Worm (Caenorhabditis elegans) whole organism, L2 larva: Measurements from ENCODE around the gene F07B10.4.

Experiments
- C34F6.9 ChIP-seq: fragments of 150-350 bp; optimal IDR thresholded peaks from 2 replicates; lab custom pipeline; 2014; ENCODE audit warnings: missing biosample characterization, missing genetic modification characterization
- F13H6.1 ChIP-seq: sonication (generic microtip); optimal IDR thresholded peaks from 2 replicates; lab custom pipeline; 2016; ENCODE audit warnings: missing genetic modification characterization, missing compliant biosample characterization
- Y55F3AM.14 ChIP-seq: fragments of 200-800 bp; sonication (Bioruptor generic); optimal IDR thresholded peaks from 2 replicates; lab custom pipeline; 2018; ENCODE audit warnings: mild to moderate bottlenecking, missing genetic modification characterization, missing compliant biosample characterization
- ZK546.5 ChIP-seq: sonication (generic microtip); optimal IDR thresholded peaks from 2 replicates; lab custom pipeline; 2017; ENCODE audit warnings: missing biosample characterization, missing genetic modification characterization
- aly-2 ChIP-seq: fragments of 150-350 bp; optimal IDR thresholded peaks from 2 replicates; lab custom pipeline; 2014; ENCODE audit warnings: missing biosample characterization, missing genetic modification characterization
- ama-1 ChIP-seq: fragments of 150-350 bp; optimal IDR thresholded peaks from 2 replicates; lab custom pipeline; 2018; ENCODE audit warnings: inconsistent platforms
- blmp-1 ChIP-seq: sonication (generic microtip); optimal IDR thresholded peaks from 2 replicates; lab custom pipeline; 2017; ENCODE audit warnings: missing genetic modification characterization, mild to moderate bottlenecking, missing compliant biosample characterization, antibody characterized with exemption, moderate library complexity; ENCODE audit not compliant: insufficient read depth
- ceh-16 ChIP-seq: fragments of 150-350 bp; optimal IDR thresholded peaks from 2 replicates; lab custom pipeline; 2014; ENCODE audit warnings: missing biosample characterization, missing genetic modification characterization
- ceh-82 ChIP-seq: fragments of 150-350 bp; optimal IDR thresholded peaks from 2 replicates; lab custom pipeline; 2014; ENCODE audit warnings: missing biosample characterization, missing genetic modification characterization
- crh-2 ChIP-seq: sonication (generic microtip); optimal IDR thresholded peaks from 2 replicates; lab custom pipeline; 2017; ENCODE audit warnings: missing biosample characterization, missing genetic modification characterization
- dmd-4 ChIP-seq: sonication (generic microtip); optimal IDR thresholded peaks from 2 replicates; lab custom pipeline; 2017; ENCODE audit warnings: missing biosample characterization, missing genetic modification characterization
- elt-1 ChIP-seq: fragments of 150-350 bp; optimal IDR thresholded peaks from 2 replicates; lab custom pipeline; 2014; ENCODE audit warnings: missing biosample characterization, missing genetic modification characterization
- elt-3 ChIP-seq: sonication (generic microtip); optimal IDR thresholded peaks from 2 replicates; lab custom pipeline; 2017; ENCODE audit warnings: missing biosample characterization, missing genetic modification characterization
- gmeb-1 ChIP-seq: fragments of 150-350 bp; optimal IDR thresholded peaks from 2 replicates; lab custom pipeline; 2014; ENCODE audit warnings: missing biosample characterization, missing genetic modification characterization
- lin-11 ChIP-seq: fragments of 150-350 bp; sonication (generic microtip); optimal IDR thresholded peaks from 2 replicates; lab custom pipeline; 2014; ENCODE audit warnings: missing biosample characterization, missing genetic modification characterization, inconsistent platforms, mixed read lengths
- lin-13 ChIP-seq: fragments of 150-350 bp; optimal IDR thresholded peaks from 2 replicates; lab custom pipeline; 2014; ENCODE audit warnings: missing biosample characterization, missing genetic modification reagents, missing genetic modification characterization
- lin-39 ChIP-seq: fragments of 150-350 bp; optimal IDR thresholded peaks from 2 replicates; lab custom pipeline; 2014; ENCODE audit warnings: missing biosample characterization, missing genetic modification reagents, missing genetic modification characterization
- mab-5 ChIP-seq: fragments of 150-350 bp; optimal IDR thresholded peaks from 2 replicates; lab custom pipeline; 2014; ENCODE audit warnings: missing biosample characterization, missing genetic modification characterization
- mbf-1 ChIP-seq: sonication (generic microtip); optimal IDR thresholded peaks from 2 replicates; lab custom pipeline; 2017; ENCODE audit warnings: missing biosample characterization, missing genetic modification characterization
- nhr-10 ChIP-seq: sonication (generic microtip); optimal IDR thresholded peaks from 2 replicates; lab custom pipeline; 2017; ENCODE audit warnings: missing biosample characterization, missing genetic modification characterization
- nhr-11 ChIP-seq: fragments of 150-350 bp; optimal IDR thresholded peaks from 2 replicates; lab custom pipeline; 2014; ENCODE audit warnings: missing biosample characterization, missing genetic modification characterization
- nhr-12 ChIP-seq: fragments of 150-350 bp; optimal IDR thresholded peaks from 2 replicates; lab custom pipeline; 2014; ENCODE audit warnings: missing biosample characterization, missing genetic modification characterization
- nhr-23 ChIP-seq: fragments of 150-350 bp; optimal IDR thresholded peaks from 2 replicates; lab custom pipeline; 2014; ENCODE audit warnings: missing biosample characterization, missing genetic modification reagents, missing genetic modification characterization
- nhr-237 ChIP-seq: fragments of 150-350 bp; optimal IDR thresholded peaks from 2 replicates; lab custom pipeline; 2014; ENCODE audit warnings: missing biosample characterization, missing genetic modification characterization
- nhr-25 ChIP-seq: fragments of 150-350 bp; sonication (generic microtip); optimal IDR thresholded peaks from 3 replicates; lab custom pipeline; 2014; ENCODE audit warnings: missing biosample characterization, missing genetic modification characterization
- nhr-6 ChIP-seq: fragments of 150-350 bp; optimal IDR thresholded peaks from 2 replicates; lab custom pipeline; 2014; ENCODE audit warnings: missing biosample characterization, missing genetic modification characterization
- peb-1 ChIP-seq: fragments of 150-350 bp; optimal IDR thresholded peaks from 2 replicates; lab custom pipeline; 2014; ENCODE audit warnings: missing biosample characterization, missing genetic modification characterization
- sma-3 ChIP-seq: sonication (generic microtip); optimal IDR thresholded peaks from 2 replicates; lab custom pipeline; 2016; ENCODE audit warnings: missing genetic modification reagents, missing genetic modification characterization, missing compliant biosample characterization
- snpc-4 ChIP-seq: fragments of 150-350 bp; optimal IDR thresholded peaks from 2 replicates; lab custom pipeline; 2014; ENCODE audit warnings: missing biosample characterization, missing genetic modification characterization
- unc-39 ChIP-seq: fragments of 150-350 bp; optimal IDR thresholded peaks from 2 replicates; lab custom pipeline; 2014; ENCODE audit warnings: missing biosample characterization, missing genetic modification characterization
- zag-1 ChIP-seq: fragments of 150-350 bp; optimal IDR thresholded peaks from 2 replicates; lab custom pipeline; 2014; ENCODE audit warnings: missing biosample characterization, missing genetic modification characterization
- ztf-11 ChIP-seq: sonication (generic microtip); optimal IDR thresholded peaks from 2 replicates; lab custom pipeline; 2017; ENCODE audit warnings: missing biosample characterization, missing genetic modification characterization
- ztf-4 ChIP-seq: fragments of 150-350 bp; optimal IDR thresholded peaks from 2 replicates; lab custom pipeline; 2014; ENCODE audit warnings: missing biosample characterization, missing genetic modification characterization

F07B10.4 gene

DNA sequence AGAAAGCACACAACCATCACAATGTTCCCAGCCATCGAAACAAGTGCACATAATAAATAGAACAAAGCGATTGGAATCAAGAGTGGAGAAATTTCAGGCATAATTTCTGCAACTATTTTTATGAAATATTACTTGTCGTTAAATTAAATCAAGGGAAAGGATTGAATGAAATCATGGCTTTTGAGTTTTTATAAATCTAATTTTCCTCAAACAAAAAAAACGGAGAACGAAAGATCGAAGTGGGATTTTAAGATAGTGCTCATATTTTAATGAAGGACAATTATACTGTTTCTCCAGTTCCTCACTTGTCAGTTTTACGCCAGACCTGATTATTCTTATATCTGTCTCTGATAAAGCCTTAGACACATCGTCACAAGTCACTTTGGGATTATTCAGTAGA is 10.5 kb downstream of the F07B10.4 start, which contains the start of gene srsx-33:
Gene srsx-33 (minus strand): TSS at position 101 of the 400 bp plus-strand sequence.
- TF ChIP-seq ama-1 (lab: Kevin White, UChicago) (no peak), zag-1 (no peak)

- TF ChIP-seq dmd-4: no peak
- no peak for TF ChIP-seq lin-13 (GFP tag; lab: Kevin White, UChicago)
- no peak for TF ChIP-seq F13H6.1
- TF ChIP-seq blmp-1 (tag; lab: Kevin White, UChicago): no peak
- no peak for TF ChIP-seq ztf-4
- TF ChIP-seq nhr-10: no peak
- no peak for TF ChIP-seq zag-1
- no peak for TF ChIP-seq ceh-16
These were observed 11.1 kb downstream of the F07B10.4 start for ce11 chrV:11251798-11252197.

DNA sequence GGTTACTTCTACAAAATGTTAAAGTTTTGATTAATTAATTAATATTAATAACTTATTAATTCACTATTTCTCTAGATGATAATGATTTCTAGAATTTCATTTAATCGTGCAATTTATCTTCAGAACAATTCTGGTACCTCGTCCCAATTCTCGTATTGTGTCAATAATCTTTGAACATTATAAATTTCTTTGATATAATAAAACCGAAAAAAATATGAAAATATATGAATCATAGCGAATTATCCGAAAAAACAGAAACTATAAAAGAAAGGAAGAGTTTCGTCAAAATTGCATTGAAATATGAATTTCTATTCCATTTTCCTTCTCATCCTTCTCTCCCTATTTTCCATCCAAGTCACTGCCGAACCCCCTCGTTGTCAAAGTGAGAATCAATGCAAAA is 12.2 kb downstream of the F07B10.4 start, which contains the start of gene T19B10.12:
Gene T19B10.12 (plus strand): TSS at position 301 of the 400 bp plus-strand sequence.
- TF ChIP-seq nhr-12 (tag; lab: Kevin White, UChicago) (no peak), crh-2 (tag; lab: Kevin White, UChicago) (no peak), nhr-10 (no peak), lin-39 (tag; lab: Kevin White, UChicago) (no peak), snpc-4 (tag; lab: Kevin White, UChicago) (no peak), ceh-82 (tag; lab: Kevin White, UChicago) (no peak), nhr-23 (no peak)

DNA sequence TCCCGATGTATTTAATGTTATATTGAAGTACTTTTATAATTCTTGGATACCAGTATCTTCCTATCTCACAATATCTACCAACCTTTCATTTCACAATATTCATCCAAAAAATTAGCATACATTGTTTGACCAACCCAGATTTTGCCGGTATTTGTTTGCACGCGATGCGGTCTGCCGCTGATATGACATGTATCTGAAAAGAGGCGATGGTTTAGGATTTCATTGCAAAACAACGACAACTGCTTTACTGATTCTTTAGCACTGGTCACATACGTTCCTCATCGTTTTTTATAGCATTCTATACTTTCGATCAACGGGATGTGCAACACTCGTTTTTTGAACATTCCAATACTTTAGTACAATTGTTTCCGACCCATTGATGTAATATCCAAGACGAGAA is 15.1 kb downstream of the F07B10.4 start, which contains the start of gene mam-4:
Gene mam-4 (plus strand): TSS at position 301 of the 400 bp plus-strand sequence.
- TF ChIP-seq sma-3 (GFP tag; lab: Kevin White, UChicago) (no peak), crh-2 (tag; lab: Kevin White, UChicago) (no peak), mab-5 (no peak)

DNA sequence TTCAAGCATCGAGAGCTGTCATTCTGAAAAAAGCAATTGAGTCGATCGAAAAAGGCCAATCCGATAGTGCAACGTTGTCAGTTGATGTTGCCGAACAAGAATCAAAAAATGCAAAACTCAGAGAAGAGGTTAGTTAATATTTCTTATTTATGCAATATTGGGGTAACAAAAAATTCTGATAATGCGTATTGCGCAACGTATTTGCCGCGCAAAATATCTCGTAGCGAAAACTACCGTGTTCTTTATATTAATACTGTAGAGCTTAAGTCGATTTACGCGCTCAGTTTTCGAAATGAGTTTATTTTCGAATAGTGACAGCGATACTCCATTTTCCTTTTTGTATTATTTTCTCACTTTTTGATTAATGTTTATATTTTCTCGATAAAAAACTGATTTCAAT is 17.9 kb downstream of the F07B10.4 start:
- TF ChIP-seq gmeb-1 (tag; lab: Kevin White, UChicago) (no peak), nhr-6 (tag; lab: Kevin White, UChicago) (no peak), ZK546.5 (no peak), Y55F3AM.14 (GFP tag; lab: Kevin White, UChicago) (no peak), elt-1 (tag; lab: Kevin White, UChicago) (no peak), nhr-237 (tag; lab: Kevin White, UChicago) (no peak), nhr-11 (no peak), ama-1 (lab: Kevin White, UChicago) (no peak), nhr-12 (tag; lab: Kevin White, UChicago) (no peak), nhr-23 (no peak), lin-39 (tag; lab: Kevin White, UChicago) (no peak), nhr-25 (tag; lab: Kevin White, UChicago) (no peak), unc-39 (no peak), aly-2 (tag; lab: Kevin White, UChicago) (no peak)

DNA sequence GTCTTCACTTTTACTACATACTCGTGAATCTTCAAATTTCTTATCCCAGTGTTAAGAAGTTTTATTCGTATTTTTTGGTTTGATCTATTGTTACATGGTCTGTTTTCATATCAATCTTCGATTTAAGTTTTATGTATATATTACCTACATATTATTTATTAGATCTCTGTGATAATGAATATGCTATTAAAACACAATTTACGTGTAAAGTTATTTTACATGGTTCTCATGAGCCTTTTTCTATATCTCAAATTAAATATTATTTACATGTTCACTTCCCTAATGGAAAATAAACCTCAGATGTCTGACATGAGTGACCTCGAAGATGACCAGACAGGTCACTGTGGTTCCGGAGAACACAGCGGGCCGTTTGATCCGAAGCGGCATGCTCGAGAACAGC is 18.4 kb downstream of the F07B10.4 start, which contains the start of gene mxl-1:
Gene mxl-1 (plus strand): TSS at position 301 of the 400 bp plus-strand sequence.
- TF ChIP-seq nhr-10 (no peak), peb-1 (tag; lab: Kevin White, UChicago) (no peak), nhr-6 (tag; lab: Kevin White, UChicago) (no peak), nhr-12 (tag; lab: Kevin White, UChicago) (no peak), lin-11 (tag; lab: Kevin White, UChicago) (no peak), elt-3 (tag; lab: Kevin White, UChicago) (no peak), mbf-1 (tag; lab: Kevin White, UChicago) (no peak), ztf-11 (tag; lab: Kevin White, UChicago) (no peak), elt-1 (tag; lab: Kevin White, UChicago) (no peak), nhr-237 (tag; lab: Kevin White, UChicago) (no peak), ZK546.5 (no peak), nhr-25 (tag; lab: Kevin White, UChicago) (no peak), crh-2 (tag; lab: Kevin White, UChicago) (no peak), C34F6.9 (tag; lab: Kevin White, UChicago) (no peak)
